Fruit fly (Drosophila melanogaster): ENCODE results near the gene Traf-like.

Traf-like gene

DNA sequence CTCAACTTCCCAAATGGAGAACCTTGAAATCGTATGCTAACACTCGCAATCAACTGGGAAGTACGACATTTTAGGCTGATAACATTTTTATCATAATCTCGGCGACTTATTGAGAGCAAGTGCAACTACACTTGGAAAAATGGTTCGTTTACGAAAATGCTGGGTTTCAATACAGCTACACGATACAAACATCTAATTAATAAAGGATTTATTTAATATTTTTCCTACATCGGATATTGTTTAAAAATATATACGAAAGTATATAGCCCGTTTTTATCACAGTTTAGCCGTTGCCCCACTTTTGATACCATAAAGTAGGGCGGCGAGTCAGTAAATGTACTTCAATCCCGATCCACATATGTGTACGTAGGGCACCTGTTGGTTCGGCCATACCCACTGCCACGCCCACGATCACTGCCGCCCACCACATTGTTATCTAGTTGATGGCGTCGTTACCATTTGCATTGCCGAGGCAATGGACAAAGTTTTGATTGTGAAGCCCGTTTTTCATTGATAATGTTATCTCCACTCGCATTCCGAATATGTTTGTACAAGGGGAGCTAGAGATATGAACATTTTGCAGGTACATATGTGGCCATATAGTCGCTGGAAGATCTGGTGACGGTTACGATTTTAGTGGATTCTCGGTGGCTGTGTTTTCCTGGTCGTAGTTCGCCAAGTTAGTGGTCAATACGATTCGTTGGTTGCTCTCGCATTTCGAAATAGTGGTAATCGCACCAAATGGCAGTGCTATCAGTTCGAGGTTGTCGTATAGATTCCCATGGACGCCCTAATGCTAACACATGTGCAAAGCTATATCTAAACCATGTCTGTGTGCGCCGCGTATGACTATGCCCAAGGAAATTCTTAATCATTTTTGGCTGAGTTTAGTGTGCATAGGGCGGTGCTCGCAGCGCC lies at the start of gene Traf-like:
TSS of gene Traf-like (plus strand) at position 596 of the 918 bp plus-strand sequence.
- TF ChIP-seq noc (tag; optimal IDR thresholded peaks at IDR 0.05): peak; percentile 48

DNA sequence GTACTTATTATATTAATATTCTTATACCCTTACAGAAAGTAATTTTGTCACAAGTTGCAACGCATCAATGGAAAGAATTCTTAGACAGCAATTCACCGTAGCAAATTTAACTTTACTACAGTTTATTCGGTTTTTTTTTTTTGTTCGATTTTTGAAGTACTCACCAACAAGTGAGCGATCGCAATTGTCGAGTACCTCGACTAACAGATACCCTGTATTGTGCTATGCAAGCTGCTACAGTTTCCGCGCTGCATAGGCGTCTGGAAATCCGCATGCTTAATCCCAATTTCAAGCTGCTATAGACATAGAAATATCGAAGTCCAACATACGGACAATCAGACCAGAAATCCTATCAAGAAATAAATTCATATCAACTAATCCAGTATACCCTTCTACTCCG lies 46.3 kb upstream of the Traf-like start:
- TF ChIP-seq noc (tag; optimal IDR thresholded peaks at IDR 0.05): no peak

DNA sequence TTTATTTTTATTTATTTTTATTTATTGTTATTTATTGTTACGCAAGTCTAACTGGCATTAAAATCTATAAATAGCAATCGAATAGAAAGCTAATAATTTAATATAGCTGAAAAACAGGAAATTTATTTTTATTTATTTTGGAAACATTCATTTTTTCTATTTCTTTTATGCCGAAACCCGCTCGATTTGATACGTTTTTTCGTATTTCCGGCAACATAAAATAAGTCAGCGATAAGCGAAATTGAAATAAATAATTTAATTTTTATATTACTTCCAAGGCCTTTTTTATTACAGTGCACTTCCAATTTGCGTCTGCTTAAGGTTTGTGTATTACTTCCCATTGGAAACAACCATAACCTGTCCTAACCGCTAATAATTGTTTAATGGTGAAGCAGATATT lies 42.9 kb upstream of the Traf-like start:
- no peak for TF ChIP-seq noc (tag; optimal IDR thresholded peaks at IDR 0.05)

DNA sequence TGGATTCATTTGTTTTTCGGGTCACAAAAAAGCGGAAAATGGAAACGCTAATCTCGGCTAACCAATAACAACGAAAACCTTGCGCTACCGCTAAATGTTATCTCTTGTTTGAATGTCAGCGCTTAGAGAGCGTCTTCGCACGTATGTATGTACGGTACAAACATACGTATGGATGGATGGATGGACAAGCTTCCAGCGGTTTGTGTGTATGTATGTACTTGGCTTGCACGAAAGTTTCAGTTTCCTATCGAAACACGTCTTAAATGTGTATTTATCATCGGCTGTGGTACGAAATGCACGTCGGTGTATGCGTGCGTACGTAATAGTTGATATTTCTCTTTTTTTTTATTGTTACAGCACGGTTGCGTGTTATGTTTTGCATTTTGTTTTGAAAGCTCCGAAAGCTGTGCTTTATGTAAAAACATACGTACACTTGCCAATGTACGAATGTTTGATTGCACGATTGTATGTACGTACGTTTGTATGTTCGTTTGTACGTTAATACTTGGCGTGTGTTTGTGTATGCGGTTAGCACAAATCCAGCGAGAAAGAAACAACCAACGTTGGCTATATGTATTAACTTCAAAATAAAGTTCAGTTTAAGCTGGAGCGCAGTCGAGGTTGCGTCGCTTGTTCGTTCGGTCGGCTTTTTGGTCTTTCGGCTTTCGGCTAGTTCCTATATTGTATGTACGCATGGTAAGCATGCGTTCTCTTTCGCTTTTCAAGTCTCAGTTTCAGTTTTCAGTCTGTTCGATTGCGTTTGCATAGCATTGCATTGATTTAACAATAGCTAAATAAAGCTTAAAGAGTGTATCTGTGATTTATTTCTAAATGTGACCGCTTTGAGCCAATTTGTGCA lies 42.1 kb upstream of the Traf-like start, which contains the start of gene Fur2:
TSS of gene Fur2 (plus strand) at position 595 of the 859 bp plus-strand sequence.
- no peak for TF ChIP-seq noc (tag; optimal IDR thresholded peaks at IDR 0.05)

DNA sequence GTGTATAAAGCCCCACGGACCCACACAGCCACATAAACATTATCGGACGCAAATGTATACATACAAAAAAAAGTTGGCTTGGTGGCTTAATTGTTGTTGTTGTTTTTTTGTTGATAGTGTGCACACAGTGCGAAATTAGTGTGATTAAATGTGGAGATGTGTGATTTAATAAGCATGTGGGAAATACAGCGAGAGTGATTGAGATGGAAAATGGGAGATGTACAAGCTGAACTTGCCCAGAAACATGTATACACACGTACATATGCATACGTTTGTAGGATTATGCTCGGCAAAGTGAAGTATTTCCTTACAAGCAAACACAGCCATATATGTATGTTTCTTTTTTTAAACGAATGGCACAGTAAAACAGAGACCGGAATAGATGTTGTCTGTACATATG lies 41.3 kb upstream of the Traf-like start:
- no peak for TF ChIP-seq noc (tag; optimal IDR thresholded peaks at IDR 0.05)

DNA sequence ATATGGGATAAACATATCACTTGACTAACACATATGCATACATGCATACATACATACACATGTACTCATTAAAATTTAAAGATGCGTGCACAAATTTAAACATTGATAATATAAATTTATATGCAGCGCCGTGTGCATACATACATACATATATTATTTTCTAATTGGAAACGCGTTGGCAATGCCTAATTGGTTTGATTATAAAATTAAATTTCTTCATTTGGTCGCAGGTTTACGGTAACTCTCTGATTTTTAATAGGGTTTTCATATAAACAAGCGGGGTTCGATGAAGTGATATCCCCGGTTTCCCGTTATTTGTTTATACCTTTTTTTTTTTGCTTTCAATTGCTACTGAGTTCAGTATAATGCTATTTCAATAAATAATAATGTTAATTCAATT lies 40.8 kb upstream of the Traf-like start:
- TF ChIP-seq noc (tag; optimal IDR thresholded peaks at IDR 0.05): no peak

DNA sequence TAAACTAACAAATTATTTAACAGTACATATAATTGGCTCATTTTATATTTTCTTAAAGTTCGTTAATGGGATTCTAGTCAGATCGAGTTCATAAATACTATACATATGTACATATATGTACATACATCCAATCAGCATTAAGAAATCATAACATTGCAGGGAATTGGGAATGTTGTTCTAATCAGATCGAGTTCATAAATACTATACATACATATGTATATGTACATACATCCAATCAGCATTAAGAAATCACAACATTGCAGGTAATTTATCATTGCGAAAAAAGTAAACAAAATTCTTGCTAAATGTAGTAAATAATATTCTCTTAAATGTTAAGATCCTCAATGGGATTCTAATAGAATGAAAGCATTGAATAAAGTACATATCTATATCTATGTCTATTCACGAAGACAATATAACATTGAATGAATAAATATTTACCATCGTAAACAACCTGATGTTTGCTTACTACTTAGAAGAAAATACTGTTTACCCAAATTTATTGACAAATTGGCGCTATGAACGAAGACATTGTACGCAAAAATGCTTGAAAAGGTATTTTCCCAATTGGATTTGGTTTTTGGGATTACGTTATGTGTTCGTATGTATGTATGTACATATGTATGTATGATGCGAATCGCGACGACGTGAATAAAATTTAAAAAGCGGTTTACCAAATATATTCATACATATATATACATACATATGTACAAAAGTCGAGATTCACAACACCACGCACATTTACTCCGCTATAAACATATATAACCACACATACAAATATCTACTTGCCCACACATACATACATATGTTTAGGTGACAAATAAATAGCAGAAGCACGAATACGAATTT lies 31.0 kb upstream of the Traf-like start:
- peak; percentile 90 for TF ChIP-seq noc (tag; optimal IDR thresholded peaks at IDR 0.05)

DNA sequence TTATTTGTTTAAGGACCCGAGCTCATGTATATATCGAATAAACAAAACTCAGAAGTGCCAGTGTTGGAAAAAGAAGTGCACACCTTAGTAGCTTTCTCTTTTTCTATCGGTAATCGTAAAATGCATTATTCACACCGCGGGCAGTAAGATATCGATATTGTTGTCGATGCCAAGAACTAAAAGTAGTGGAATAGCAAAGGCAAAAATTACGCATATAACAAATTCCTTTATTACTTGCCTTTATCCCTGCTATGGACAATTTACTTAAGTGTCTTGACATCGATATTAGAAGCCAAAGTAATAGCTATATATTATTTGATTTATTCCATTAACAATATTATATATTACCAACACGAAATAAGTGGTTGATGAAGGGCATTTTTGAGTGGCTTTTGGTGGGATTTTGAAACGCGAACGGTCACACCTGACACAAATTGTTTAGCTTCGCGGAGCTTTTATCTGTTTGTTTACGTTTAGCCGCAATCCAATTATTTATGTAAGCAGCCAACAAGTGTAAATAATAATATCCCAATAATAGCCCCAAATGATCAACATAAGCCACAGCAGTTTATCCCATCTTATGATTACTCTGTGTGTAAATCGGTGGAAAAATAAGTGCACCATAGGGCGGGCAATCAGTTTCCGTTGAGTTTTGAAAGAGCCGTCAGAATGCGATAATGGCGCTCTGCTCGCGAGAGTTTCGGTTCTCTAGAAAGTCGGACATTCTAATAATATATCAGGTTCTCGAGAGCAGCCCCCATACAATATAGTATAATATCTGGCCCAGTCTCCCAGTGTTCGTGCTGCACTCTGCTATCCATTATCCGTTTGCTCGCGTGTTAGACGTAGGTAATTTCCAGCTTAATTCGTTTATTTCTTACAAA lies 29.8 kb upstream of the Traf-like start, which contains the start of the genes CG9992 and CG4239:
TSS of gene CG9992 (minus strand) at position 66 of the 884 bp plus-strand sequence.
TSS of gene CG4239 (plus strand) at position 436 of the 884 bp plus-strand sequence.
- TF ChIP-seq noc (tag; optimal IDR thresholded peaks at IDR 0.05): no peak

DNA sequence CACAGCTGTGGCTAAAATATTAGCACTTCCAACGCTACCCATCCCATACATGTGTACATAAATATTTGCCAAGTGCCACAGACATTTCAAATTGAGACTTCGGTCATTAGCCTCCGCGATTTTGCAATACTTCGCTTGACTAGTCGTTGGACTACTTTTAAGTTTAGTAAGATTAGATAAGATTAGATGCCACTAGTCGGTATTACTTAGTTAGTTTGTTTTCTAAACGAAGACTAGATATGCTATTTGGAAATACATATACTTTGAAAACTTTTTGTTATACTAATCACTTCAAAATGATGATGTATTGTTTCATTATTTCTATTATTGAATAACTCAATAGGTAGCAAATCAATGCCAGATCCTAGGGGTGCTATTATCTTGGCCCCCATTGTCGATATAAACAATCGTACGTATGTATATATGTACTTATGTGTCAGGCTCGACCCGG lies 28.9 kb upstream of the Traf-like start:
- peak; percentile 83 for TF ChIP-seq noc (tag; optimal IDR thresholded peaks at IDR 0.05)

DNA sequence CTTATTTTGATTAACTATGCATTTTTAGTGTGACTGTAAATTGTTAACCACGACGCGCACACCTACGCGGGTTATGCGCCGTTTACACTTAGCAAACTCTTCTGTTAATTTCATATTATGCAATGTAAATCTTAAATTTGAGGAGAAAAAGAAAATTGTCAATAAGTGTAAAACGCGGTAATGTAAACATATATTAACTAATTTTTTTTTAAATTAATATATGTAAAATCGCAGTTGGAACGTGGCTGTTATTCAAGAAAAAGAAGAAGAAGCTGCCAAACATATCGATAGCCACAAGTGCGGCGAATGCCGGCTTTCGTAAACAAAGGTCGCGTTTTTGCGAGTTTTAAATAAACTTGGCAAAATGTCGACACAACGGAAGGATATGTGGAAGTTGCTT lies 23.4 kb upstream of the Traf-like start, which contains the start of the genes TH1 and mei-41:
TSS of gene TH1 (minus strand) at position 42 of the 400 bp plus-strand sequence.
TSS of gene mei-41 (plus strand) at position 302 of the 400 bp plus-strand sequence.
- TF ChIP-seq noc (tag; optimal IDR thresholded peaks at IDR 0.05): no peak

DNA sequence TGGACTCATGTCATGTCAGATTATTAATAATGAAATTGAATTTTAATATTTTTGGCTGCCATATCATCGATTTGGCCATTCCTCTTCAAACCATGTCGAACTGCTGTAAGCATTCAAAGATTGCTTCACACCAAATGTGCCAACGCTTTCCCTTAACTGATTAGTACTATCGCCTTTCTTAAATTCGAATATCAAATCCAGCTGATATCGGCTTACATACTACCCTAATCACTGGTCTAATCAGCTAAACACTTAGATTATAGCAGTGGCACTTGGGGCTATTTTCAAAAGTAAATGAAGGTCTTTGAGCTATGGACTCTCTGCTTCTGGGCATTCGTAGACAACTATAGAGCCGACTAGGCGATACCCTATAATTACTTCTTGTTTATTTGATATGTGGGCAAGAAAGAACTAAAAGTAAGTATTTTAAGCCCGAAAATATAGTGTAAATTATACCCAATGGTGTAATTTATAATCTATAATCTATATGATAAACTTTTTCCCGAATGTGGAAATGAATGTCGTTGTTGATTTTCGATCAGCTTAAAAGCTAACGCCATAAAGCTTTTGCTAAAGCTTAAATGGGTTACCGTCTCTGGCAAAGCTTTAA lies 10.9 kb upstream of the Traf-like start:
- TF ChIP-seq noc (tag; optimal IDR thresholded peaks at IDR 0.05): peak; percentile 86

DNA sequence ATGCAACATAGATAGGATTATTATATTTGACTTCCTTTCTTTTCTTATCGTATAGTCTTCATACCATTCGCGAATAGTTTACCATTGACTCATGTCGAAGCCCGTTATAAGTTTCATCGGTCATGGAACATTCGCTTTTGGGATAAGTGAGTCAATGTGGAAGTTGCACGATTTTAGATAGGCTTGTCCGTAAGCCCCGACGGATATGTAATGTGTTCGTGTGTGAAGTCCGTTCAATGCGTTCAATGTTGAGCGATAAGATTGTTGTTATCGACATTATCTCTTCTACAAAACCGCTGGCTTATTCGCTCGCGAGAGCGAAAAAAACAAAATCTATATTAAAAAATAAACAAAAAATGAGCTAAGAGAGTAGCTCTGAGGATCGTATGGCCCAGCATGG lies 10.0 kb upstream of the Traf-like start, which contains the start of gene CG9981:
TSS of gene CG9981 (minus strand) at position 320 of the 400 bp plus-strand sequence.
- no peak for TF ChIP-seq noc (tag; optimal IDR thresholded peaks at IDR 0.05)

DNA sequence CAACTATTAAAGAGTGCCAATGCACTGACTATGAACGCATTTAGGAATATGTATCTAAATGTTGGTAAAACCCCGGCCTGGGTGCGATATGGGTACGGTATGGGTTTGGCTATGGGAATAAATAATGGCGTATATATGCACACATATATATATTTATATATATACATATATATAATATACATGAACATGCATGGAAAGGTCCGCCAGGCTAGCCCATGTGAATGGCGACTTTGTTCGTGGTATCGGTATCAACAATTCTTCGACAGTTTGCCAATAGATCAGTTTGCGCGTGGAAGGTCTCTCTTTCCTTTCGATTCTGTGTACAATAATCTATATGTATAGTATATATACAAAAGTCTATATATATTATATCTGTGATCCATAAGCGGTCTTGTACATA lies 9.6 kb upstream of the Traf-like start, which contains the start of gene CG4301:
TSS of gene CG4301 (plus strand) at position 301 of the 400 bp plus-strand sequence.
- no peak for TF ChIP-seq noc (tag; optimal IDR thresholded peaks at IDR 0.05)

Data from whole organism, larva.